Fruit fly (Drosophila melanogaster) S2 (cell line): ENCODE results near the gene CG13862.

Experiments
- CG8478 ChIP-seq: fragments of >200 bp; optimal IDR thresholded peaks from 2 replicates; lab custom pipeline; 2018
- CTCF ChIP-seq, 2 experiments: fragments of >200 bp; optimal IDR thresholded peaks; 2 replicates each; lab custom pipeline; 2018

CG13862 gene

DNA sequence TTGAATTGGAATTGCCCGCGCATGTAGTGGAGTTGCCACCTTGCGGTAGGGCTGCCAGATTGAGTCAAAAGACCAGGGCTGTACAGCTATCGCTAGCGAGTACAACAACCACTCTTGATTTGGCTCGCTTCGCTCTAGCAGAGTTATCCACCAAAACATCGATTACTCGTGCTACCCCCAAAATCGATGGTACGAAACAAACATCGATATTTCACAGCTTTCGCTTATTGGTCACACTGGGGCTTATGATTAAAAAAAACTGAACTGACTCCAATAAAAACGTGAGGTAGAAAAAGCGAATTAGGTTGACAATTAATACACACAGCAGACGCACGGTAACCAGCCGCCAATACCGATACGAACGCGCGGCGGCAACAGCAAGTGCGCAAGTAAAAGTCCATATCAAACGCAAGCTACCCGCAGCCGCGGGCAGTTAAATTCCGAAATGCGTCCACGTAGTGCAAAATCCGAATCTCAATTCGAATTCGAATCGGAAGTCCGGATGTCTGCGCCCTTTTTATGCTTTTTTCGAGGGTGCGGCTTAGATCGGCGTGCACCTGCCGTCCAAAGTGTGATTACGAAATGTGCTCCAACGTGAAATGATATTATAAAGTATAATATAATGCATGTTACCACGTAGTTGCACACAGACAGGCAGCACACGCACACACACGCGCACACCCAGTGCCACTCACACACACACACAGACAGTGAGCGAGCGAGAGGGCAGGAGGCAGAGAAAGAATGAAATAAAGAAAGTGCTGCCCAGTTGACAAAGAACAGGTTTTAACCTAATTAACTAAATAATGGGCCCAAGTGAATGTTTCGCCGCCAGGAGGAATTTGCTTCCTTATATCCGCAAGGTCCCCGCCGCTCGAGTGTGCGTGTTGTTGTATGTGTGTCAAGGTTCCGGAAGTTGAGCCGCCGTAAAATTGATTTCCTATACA is 24.9 kb downstream of the CG13862 start, which contains the start of gene Sar1:
Gene Sar1, plus strand, starts transcription at position 222 of the 947 bp plus-strand sequence.
- peak; percentile 72 to 77 for TF ChIP-seq CTCF (optimal IDR thresholded peaks at IDR 0.05; lab: Kevin White, UChicago)
- TF ChIP-seq CG8478 (lab: Kevin White, UChicago) = no peak

DNA sequence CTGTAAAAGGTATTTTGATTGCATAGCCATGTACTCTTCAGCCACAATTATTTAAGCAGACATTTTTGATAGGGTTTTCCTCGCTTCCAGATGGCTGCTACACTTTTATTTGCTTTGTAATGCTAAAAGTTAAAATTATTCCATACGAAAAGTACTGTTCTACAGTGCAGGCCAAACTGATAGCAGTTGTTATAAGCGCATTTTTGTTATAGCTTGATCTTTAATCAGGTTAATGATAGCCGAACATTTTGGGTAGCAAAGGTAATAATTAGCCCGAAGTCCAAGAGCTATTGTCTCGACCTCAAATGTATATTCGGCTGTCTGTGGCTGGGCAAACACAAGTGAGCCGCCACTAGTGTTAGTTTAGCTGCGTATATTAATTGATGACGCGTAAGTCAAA is 26.2 kb downstream of the CG13862 start:
- TF ChIP-seq CTCF (optimal IDR thresholded peaks at IDR 0.05; lab: Kevin White, UChicago) = no peak
- TF ChIP-seq CG8478 (lab: Kevin White, UChicago) = no peak

- TF ChIP-seq CTCF (optimal IDR thresholded peaks at IDR 0.05; lab: Kevin White, UChicago) (no peak), CG8478 (lab: Kevin White, UChicago) (no peak)
Observed at dm6 chr3R:22358810-22359209, 27.0 kb downstream of the CG13862 start.

DNA sequence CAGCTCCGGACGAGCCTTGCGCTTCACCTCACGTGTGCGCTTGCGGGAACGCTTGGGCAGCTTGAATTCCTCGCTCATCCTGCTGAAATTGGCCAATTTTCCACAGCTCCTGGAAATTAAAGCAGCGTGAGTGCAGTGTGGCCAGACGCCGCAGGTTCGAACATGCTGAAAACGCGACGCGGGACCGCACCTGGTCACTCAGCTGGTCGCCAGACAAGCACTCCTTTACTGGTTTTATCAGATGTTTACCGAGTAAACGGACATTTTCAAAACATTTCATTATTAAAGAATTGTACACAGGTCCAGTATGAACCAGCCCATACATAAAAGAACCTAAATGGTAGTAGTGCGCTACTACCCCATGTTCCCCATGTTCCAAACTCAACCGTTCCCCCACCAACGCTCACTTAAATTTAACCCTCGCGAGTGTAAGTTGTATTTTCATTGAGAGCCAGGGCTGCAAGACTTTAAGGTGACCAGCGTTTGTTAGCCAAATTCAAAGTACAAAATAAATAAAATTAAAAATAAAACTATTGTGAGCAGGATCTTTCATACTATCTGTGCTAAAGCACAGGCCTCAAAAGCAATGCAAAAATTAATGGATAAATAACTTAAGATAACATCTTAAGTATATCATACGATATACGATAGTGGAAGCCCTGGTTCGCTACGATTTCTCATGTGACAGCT is 30.6 kb downstream of the CG13862 start, which contains the start of the genes JMJD6, CG7071 and Muted:
Gene JMJD6, minus strand, starts transcription at position 154 of the 690 bp plus-strand sequence.
Gene CG7071, plus strand, starts transcription at position 403 of the 690 bp plus-strand sequence.
Gene Muted, plus strand, starts transcription at position 403 of the 690 bp plus-strand sequence.
- peak in 1 of 2 experiments; percentile 32 for TF ChIP-seq CTCF (optimal IDR thresholded peaks at IDR 0.05; lab: Kevin White, UChicago)
- TF ChIP-seq CG8478 (lab: Kevin White, UChicago) = no peak

dm6 chr3R:22365660-22366195 is 33.9 kb downstream of the CG13862 start, which contains the start of gene CG5382:
CG5382 (minus strand) TSS chr3R:22365983.
- TF ChIP-seq CTCF (optimal IDR thresholded peaks at IDR 0.05; lab: Kevin White, UChicago) = no peak
- TF ChIP-seq CG8478 (lab: Kevin White, UChicago) = no peak

DNA sequence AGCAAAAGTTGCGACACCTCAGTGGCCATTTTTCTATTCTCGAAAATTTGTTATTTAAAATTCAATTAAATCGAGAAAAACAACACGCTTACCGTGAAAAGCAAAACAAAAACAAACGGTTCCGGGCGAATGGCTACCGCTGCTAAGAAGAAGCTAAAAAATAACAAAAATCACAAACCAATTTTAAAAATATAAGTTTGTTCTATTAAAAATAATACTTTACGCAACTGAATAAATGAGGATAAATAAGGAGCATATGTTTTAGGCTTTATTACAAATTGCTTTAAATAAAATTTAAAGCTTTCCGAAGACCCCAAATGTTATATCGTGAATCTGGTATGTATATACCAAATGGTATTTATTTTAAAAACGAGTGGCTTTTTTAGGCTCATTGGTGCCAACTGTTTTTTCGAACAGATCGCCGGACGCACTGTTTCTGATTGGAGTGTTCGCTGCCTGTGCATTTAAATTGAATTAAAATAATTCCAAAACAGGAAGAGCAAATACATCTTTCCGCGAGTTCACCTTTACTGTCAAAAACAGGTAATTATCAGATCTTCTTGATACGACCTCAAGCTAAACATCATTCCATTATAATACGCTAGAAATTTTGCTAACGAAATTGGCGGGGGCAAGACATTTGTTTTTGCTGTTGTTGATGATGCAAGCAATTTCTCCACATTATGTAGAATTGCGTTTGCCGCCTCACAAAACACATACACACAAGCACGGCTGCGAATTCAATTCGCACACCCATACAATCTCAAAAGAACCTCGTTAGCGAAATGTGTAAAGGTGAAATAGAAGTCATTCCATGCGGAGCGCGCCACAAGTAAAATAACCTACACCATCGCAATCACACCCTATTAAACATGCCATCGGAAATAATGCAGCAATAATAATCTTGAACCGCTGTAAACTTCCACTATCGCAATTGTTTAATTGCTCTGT is 35.6 kb downstream of the CG13862 start, which contains the start of the genes Polr3F and PyK:
Gene Polr3F, minus strand, starts transcription at position 248 of the 951 bp plus-strand sequence.
Gene PyK, plus strand, starts transcription at position 411 of the 951 bp plus-strand sequence.
- TF ChIP-seq CG8478 (lab: Kevin White, UChicago) (no peak), CTCF (optimal IDR thresholded peaks at IDR 0.05; lab: Kevin White, UChicago) (no peak)

DNA sequence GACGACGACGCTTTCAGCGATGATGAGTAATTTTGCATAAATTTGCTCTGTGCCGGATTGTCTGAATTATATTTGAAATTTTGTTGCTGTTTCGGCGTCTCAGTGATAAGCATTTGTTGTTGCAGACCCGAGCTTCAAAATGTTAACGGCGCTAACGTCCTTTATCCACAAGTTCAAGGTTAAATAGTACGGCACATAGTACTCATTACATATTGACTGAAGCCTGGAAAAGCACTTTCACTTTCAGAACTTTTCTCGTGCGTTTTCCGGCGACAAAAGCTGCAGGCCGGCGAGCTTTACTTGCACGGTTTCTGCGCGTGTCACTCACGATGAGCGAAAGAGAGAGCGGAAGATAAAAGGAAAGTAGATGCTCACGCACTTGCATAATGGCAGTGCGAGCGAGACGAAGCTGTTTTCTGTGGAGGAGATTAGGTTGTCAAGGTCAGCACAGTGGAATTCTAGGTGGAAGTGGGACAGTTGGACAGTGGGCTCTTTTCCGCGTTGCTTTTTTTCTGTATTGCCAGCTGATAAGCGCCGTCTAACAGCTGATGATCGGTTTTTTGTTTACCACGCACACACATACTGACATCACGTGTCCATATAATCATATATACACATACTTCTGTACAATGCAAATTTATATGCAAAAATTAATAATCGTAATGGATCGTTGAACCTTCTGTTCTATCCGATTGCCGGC is 36.4 kb downstream of the CG13862 start:
- no peak for TF ChIP-seq CTCF (optimal IDR thresholded peaks at IDR 0.05; lab: Kevin White, UChicago)
- no peak for TF ChIP-seq CG8478 (lab: Kevin White, UChicago)

DNA sequence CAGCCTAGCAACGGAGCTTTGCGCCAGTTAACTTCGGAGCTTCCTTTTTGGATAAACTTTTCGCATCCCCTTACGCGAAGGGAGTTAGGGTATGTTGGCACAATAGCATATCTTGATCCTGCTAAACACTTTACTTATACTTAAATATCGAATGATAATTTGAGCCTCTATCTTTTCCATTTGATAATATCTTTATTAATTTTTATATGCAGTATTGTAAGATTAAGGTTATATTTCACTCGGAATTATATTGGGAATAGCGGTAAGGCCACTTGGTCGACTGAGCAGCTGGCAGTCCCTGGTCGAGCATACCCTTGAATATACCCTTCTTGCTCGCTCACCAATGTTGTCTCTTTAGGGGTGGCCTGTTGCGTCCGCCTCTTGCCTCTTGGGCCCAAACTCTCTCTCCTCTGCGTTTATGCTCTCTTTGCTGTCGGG is 37.0 kb downstream of the CG13862 start:
- no peak for TF ChIP-seq CG8478 (lab: Kevin White, UChicago)
- no peak for TF ChIP-seq CTCF (optimal IDR thresholded peaks at IDR 0.05; lab: Kevin White, UChicago)

DNA sequence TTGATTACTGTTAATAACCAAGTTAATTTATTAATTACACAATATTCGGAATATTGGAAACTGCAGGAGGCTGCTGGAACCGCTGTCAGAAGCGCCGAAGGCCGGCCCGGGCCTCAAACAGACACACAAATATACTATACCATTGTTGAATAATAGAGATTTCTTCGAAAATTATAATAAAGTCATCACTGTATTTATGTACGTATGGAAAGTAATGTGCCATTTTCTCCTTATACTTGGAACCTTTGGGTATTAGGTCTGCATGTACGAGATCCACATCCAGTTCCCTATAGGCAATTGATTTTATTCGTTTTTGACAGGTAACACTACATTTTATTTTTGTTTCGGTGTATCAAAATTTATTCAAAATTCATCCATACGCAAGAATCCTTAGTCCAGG is 40.7 kb downstream of the CG13862 start, which contains the start of gene CG7069:
Gene CG7069, plus strand, starts transcription at position 301 of the 400 bp plus-strand sequence.
- no peak for TF ChIP-seq CG8478 (lab: Kevin White, UChicago)
- no peak for TF ChIP-seq CTCF (optimal IDR thresholded peaks at IDR 0.05; lab: Kevin White, UChicago)

dm6 chr3R:22375674-22376073 is 43.9 kb downstream of the CG13862 start, which contains the start of gene CG18596:
CG18596 (plus strand) TSS chr3R:22375923.
- TF ChIP-seq CTCF (optimal IDR thresholded peaks at IDR 0.05; lab: Kevin White, UChicago) (no peak), CG8478 (lab: Kevin White, UChicago) (no peak)

DNA sequence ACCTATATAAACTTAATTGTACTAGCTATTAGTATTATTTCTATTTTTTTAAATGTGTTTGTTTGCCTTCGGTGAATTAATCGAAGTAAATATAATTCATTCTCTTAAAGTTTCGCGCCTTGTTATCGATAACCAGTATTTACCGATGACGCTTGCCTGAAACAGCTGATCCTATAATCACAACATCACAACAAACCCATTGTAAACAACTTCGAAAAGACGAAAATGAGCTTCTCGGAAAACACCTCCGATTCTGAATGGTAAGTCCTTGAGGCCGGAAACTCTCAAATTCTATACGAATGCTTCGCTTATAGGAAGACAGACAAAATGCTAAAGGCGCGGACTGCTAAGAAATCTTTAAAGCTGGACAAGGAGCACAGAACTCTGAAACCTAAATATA is 48.2 kb downstream of the CG13862 start, which contains the start of gene CG34149:
Gene CG34149, plus strand, starts transcription at position 187 of the 400 bp plus-strand sequence.
- TF ChIP-seq CG8478 (lab: Kevin White, UChicago) (no peak), CTCF (optimal IDR thresholded peaks at IDR 0.05; lab: Kevin White, UChicago) (no peak)

- TF ChIP-seq CTCF (optimal IDR thresholded peaks at IDR 0.05; lab: Kevin White, UChicago) = no peak
Observed at dm6 chr3R:22381077-22381476, 49.3 kb downstream of the CG13862 start, which contains the start of gene CG43342. CG43342 (plus strand) TSS chr3R:22381340.
